Fruit fly (Drosophila melanogaster) whole organism, embryonic: Measurements from ENCODE around the gene ClpP.

Experiments
- Aef1 ChIP-seq: fragments of 200-800 bp; sonication (Bioruptor generic); IDR thresholded peaks from 3 replicates; pipeline ENCODE4 v1.3.6; 2022; ENCODE audit warnings: missing biosample characterization, missing genetic modification characterization
- B-H1 ChIP-seq: fragments of 200-800 bp; sonication (Bioruptor generic); IDR thresholded peaks from 3 replicates; pipeline ENCODE4 v1.3.6; 2022; ENCODE audit warnings: missing biosample characterization, missing genetic modification characterization
- CG11085 ChIP-seq: fragments of 200-800 bp; sonication (Bioruptor generic); IDR thresholded peaks from 2 replicates; pipeline ENCODE4 v1.3.6; 2022; ENCODE audit warnings: missing biosample characterization, missing genetic modification characterization
- CG12104 ChIP-seq: fragments of 200-800 bp; sonication (Bioruptor generic); optimal IDR thresholded peaks from 3 replicates; lab custom pipeline; 2016; ENCODE audit warnings: missing biosample characterization, missing genetic modification characterization
- CG12659 ChIP-seq: fragments of 200-800 bp; sonication (Bioruptor generic); optimal IDR thresholded peaks from 3 replicates; lab custom pipeline; 2017; ENCODE audit warnings: mild to moderate bottlenecking, missing biosample characterization, missing genetic modification reagents, missing genetic modification characterization
- CG13123 ChIP-seq: fragments of 200-800 bp; sonication (Bioruptor generic); optimal IDR thresholded peaks from 2 replicates; lab custom pipeline; 2016; ENCODE audit warnings: missing biosample characterization, missing genetic modification characterization
- CG14965 ChIP-seq: fragments of 200-800 bp; sonication (Bioruptor generic); optimal IDR thresholded peaks from 2 replicates; lab custom pipeline; 2016; ENCODE audit warnings: missing biosample characterization, missing genetic modification characterization, borderline replicate concordance
- CG15479 ChIP-seq: fragments of 200-800 bp; sonication (Bioruptor generic); optimal IDR thresholded peaks from 3 replicates; lab custom pipeline; 2019; ENCODE audit warnings: missing biosample characterization, mild to moderate bottlenecking, missing genetic modification characterization, moderate library complexity
- CG17612 ChIP-seq: fragments of 200-800 bp; sonication (Bioruptor generic); IDR thresholded peaks from 2 replicates; pipeline ENCODE4 v1.3.6; 2022; ENCODE audit warnings: missing biosample characterization, missing genetic modification characterization
- CG2712 ChIP-seq: fragments of 200-800 bp; optimal IDR thresholded peaks from 3 replicates; lab custom pipeline; 2019; ENCODE audit warnings: missing biosample characterization, mild to moderate bottlenecking, missing genetic modification characterization, moderate library complexity
- CG31388 ChIP-seq: fragments of 200-800 bp; sonication (Bioruptor generic); optimal IDR thresholded peaks from 2 replicates; lab custom pipeline; 2016; ENCODE audit warnings: missing biosample characterization, missing genetic modification characterization
- CG3726 ChIP-seq: fragments of 200-800 bp; sonication (Bioruptor generic); IDR thresholded peaks from 3 replicates; pipeline ENCODE4, ENCODE4 v1.3.6; 2022; ENCODE audit warnings: missing biosample characterization, missing genetic modification characterization
- CG42726 ChIP-seq: fragments of 200-800 bp; sonication (Bioruptor generic); IDR thresholded peaks from 2 replicates; pipeline ENCODE4 v1.3.6; 2022; ENCODE audit warnings: missing biosample characterization, missing genetic modification characterization; ENCODE audit not compliant: partially characterized antibody
- CG5180 ChIP-seq: fragments of 200-800 bp; sonication (Bioruptor generic); optimal IDR thresholded peaks from 3 replicates; lab custom pipeline; 2017; ENCODE audit warnings: missing biosample characterization, missing genetic modification characterization, mild to moderate bottlenecking, moderate library complexity, missing genetic modification reagents
- CG6791 ChIP-seq: fragments of 200-800 bp; sonication (Bioruptor generic); IDR thresholded peaks from 3 replicates; pipeline ENCODE4 v1.3.6; 2022; ENCODE audit warnings: missing biosample characterization, missing genetic modification characterization; ENCODE audit not compliant: partially characterized antibody
- CG7963 ChIP-seq: fragments of 200-800 bp; sonication (Bioruptor generic); IDR thresholded peaks from 3 replicates; pipeline ENCODE4 v1.3.6; 2022; ENCODE audit warnings: missing biosample characterization, missing genetic modification characterization; ENCODE audit not compliant: partially characterized antibody
- CG8089 ChIP-seq: fragments of 200-800 bp; sonication (Bioruptor generic); optimal IDR thresholded peaks from 3 replicates; lab custom pipeline; 2016; ENCODE audit warnings: missing biosample characterization, missing genetic modification characterization
- CG9609 ChIP-seq: fragments of 200-800 bp; sonication (Bioruptor generic); optimal IDR thresholded peaks from 3 replicates; lab custom pipeline; 2016; ENCODE audit warnings: missing biosample characterization, missing genetic modification characterization
- CG9727 ChIP-seq: fragments of 200-800 bp; sonication (Bioruptor generic); optimal IDR thresholded peaks from 3 replicates; lab custom pipeline; 2017; ENCODE audit warnings: missing biosample characterization, mild to moderate bottlenecking, missing genetic modification characterization
- CG9932 ChIP-seq: fragments of 200-800 bp; sonication (Bioruptor generic); IDR thresholded peaks from 2 replicates; pipeline ENCODE4 v1.3.6; 2022; ENCODE audit warnings: missing biosample characterization, missing genetic modification characterization
- CTCF ChIP-seq: fragments of 200-800 bp; sonication (Bioruptor generic); optimal IDR thresholded peaks from 2 replicates; lab custom pipeline; 2017; ENCODE audit warnings: missing biosample characterization, mild to moderate bottlenecking, missing genetic modification characterization, moderate library complexity
- Dfd ChIP-seq, 2 experiments: fragments of >200 bp; optimal IDR thresholded peaks; 2 replicates each; lab custom pipeline; 2017; ENCODE audit warnings: missing biosample characterization in 2 of 2, missing genetic modification characterization in 2 of 2
- Doc2 ChIP-seq: fragments of 200-800 bp; sonication (Bioruptor generic); IDR thresholded peaks from 2 replicates; pipeline ENCODE4 v1.3.6; 2022; ENCODE audit warnings: missing biosample characterization, missing genetic modification characterization
- E2f2 ChIP-seq: fragments of 200-800 bp; sonication (Bioruptor generic); IDR thresholded peaks from 2 replicates; pipeline ENCODE4 v1.3.6; 2022; ENCODE audit warnings: missing biosample characterization, missing genetic modification characterization
- Gug ChIP-seq: fragments of 200-800 bp; sonication (Bioruptor generic); IDR thresholded peaks from 4 replicates; pipeline ENCODE4 v1.3.6; 2022; ENCODE audit warnings: missing biosample characterization, missing genetic modification characterization
- HLH4C ChIP-seq: fragments of 200-800 bp; sonication (Bioruptor generic); IDR thresholded peaks from 3 replicates; pipeline ENCODE4 v1.3.6; 2022; ENCODE audit warnings: missing biosample characterization, missing genetic modification characterization; ENCODE audit not compliant: partially characterized antibody
- HmgZ ChIP-seq: fragments of 200-800 bp; sonication (Bioruptor generic); optimal IDR thresholded peaks from 2 replicates; lab custom pipeline; 2018; ENCODE audit warnings: missing biosample characterization, mild to moderate bottlenecking, missing genetic modification characterization
- Lhr ChIP-seq: fragments of 200-800 bp; sonication (Bioruptor generic); optimal IDR thresholded peaks from 3 replicates; lab custom pipeline; 2017; ENCODE audit warnings: mild to moderate bottlenecking, missing biosample characterization, missing genetic modification reagents, missing genetic modification characterization
- MESR4 ChIP-seq: fragments of 200-800 bp; sonication (Bioruptor generic); optimal IDR thresholded peaks from 2 replicates; lab custom pipeline; 2018; ENCODE audit warnings: missing biosample characterization, mild to moderate bottlenecking, missing genetic modification characterization, moderate library complexity
- Ptx1 ChIP-seq: fragments of 200-800 bp; sonication (Bioruptor generic); IDR thresholded peaks from 2 replicates; pipeline ENCODE4 v1.3.6; 2022; ENCODE audit warnings: missing biosample characterization, missing genetic modification characterization
- Sin3A ChIP-seq: fragments of >200 bp; optimal IDR thresholded peaks from 2 replicates; lab custom pipeline; 2018
- Usf ChIP-seq: fragments of 200-800 bp; sonication (Bioruptor generic); optimal IDR thresholded peaks from 2 replicates; lab custom pipeline; 2017; ENCODE audit warnings: missing genotype, missing biosample characterization, missing genetic modification characterization
- Vsx1 ChIP-seq: fragments of 200-800 bp; sonication (Bioruptor generic); optimal IDR thresholded peaks from 2 replicates; lab custom pipeline; 2017; ENCODE audit warnings: missing biosample characterization, mild to moderate bottlenecking, missing genetic modification characterization, missing genetic modification reagents
- ac ChIP-seq: fragments of 200-800 bp; sonication (Bioruptor generic); optimal IDR thresholded peaks from 3 replicates; lab custom pipeline; 2017; ENCODE audit warnings: missing biosample characterization, mild to moderate bottlenecking, missing genetic modification characterization
- amos ChIP-seq: fragments of 200-800 bp; sonication (Bioruptor generic); IDR thresholded peaks from 2 replicates; pipeline ENCODE4 v1.3.6; 2022; ENCODE audit warnings: missing biosample characterization, missing genetic modification characterization; ENCODE audit not compliant: partially characterized antibody
- btn ChIP-seq: fragments of 200-800 bp; sonication (Bioruptor generic); optimal IDR thresholded peaks from 2 replicates; lab custom pipeline; 2016; ENCODE audit warnings: missing biosample characterization, missing genetic modification characterization
- cato ChIP-seq: fragments of 200-800 bp; sonication (Bioruptor generic); optimal IDR thresholded peaks from 2 replicates; lab custom pipeline; 2016; ENCODE audit warnings: missing biosample characterization, missing genetic modification characterization, borderline replicate concordance
- dm ChIP-seq: fragments of 200-800 bp; sonication (Bioruptor generic); optimal IDR thresholded peaks from 3 replicates; lab custom pipeline; 2016; ENCODE audit warnings: missing biosample characterization, missing genetic modification characterization
- dmrt99B ChIP-seq: fragments of 200-800 bp; sonication (Bioruptor generic); optimal IDR thresholded peaks from 2 replicates; lab custom pipeline; 2018; ENCODE audit warnings: missing biosample characterization, mild to moderate bottlenecking, missing genetic modification characterization, moderate library complexity
- fru ChIP-seq: fragments of >200 bp; optimal IDR thresholded peaks from 2 replicates; lab custom pipeline; 2017
- gcm ChIP-seq: fragments of 200-800 bp; sonication (Bioruptor generic); optimal IDR thresholded peaks from 2 replicates; lab custom pipeline; 2019; ENCODE audit warnings: missing biosample characterization, mild to moderate bottlenecking, missing genetic modification characterization, moderate library complexity
- gt ChIP-seq: fragments of 200-800 bp; sonication (Bioruptor generic); IDR thresholded peaks from 2 replicates; pipeline ENCODE4 v1.3.6; 2022; ENCODE audit warnings: missing biosample characterization, missing genetic modification characterization
- nerfin-1 ChIP-seq: fragments of 200-800 bp; sonication (Bioruptor generic); optimal IDR thresholded peaks from 3 replicates; lab custom pipeline; 2019; ENCODE audit warnings: missing biosample characterization, mild to moderate bottlenecking, missing genetic modification characterization, moderate library complexity
- pfk ChIP-seq: fragments of 200-800 bp; sonication (Bioruptor generic); optimal IDR thresholded peaks from 2 replicates; lab custom pipeline; 2018; ENCODE audit warnings: missing biosample characterization, mild to moderate bottlenecking, missing genetic modification characterization, moderate library complexity
- prd ChIP-seq, 3 experiments: fragments of >200 bp in 2 of 3; fragments of 200-800 bp in 1 of 3; sonication (Bioruptor generic) in 1 of 3; optimal IDR thresholded peaks in 2 of 3; IDR thresholded peaks in 1 of 3; 2 replicates in 2 of 3; 3 replicates in 1 of 3; pipeline versions ENCODE4 v1.3.6 to Lab custom; 2017 to 2022; ENCODE audit warnings: missing biosample characterization in 1 of 3, missing genetic modification characterization in 1 of 3
- sc ChIP-seq, 3 experiments: fragments of >200 bp in 2 of 3; fragments of 200-800 bp in 1 of 3; sonication (Bioruptor generic) in 1 of 3; optimal IDR thresholded peaks; 2 replicates in 2 of 3; 3 replicates in 1 of 3; lab custom pipeline; 2017; ENCODE audit warnings: mild to moderate bottlenecking in 1 of 3, missing biosample characterization in 1 of 3, missing genetic modification characterization in 1 of 3, missing genetic modification reagents in 1 of 3
- sd ChIP-seq: fragments of 200-800 bp; sonication (Bioruptor generic); optimal IDR thresholded peaks from 3 replicates; lab custom pipeline; 2018; ENCODE audit warnings: missing biosample characterization, mild to moderate bottlenecking, missing genetic modification characterization, moderate library complexity
- slp2 ChIP-seq: fragments of 200-800 bp; sonication (Bioruptor generic); optimal IDR thresholded peaks from 2 replicates; lab custom pipeline; 2016; ENCODE audit warnings: missing biosample characterization, missing genetic modification characterization
- tgo ChIP-seq: fragments of 200-800 bp; sonication (Bioruptor generic); IDR thresholded peaks from 3 replicates; pipeline ENCODE4 v1.3.6; 2022; ENCODE audit warnings: missing biosample characterization, missing genetic modification characterization
- tna ChIP-seq: fragments of 200-800 bp; sonication (Bioruptor generic); IDR thresholded peaks from 2 replicates; pipeline ENCODE4 v1.3.6; 2022; ENCODE audit warnings: missing biosample characterization, missing genetic modification characterization; ENCODE audit not compliant: partially characterized antibody

ClpP gene

dm6 chr2L:10334854-10335277 is 21.7 kb upstream of the ClpP start (continued):
- peak; percentile 24 for TF ChIP-seq Lhr (GFP tag; lab: Kevin White, UChicago)
- TF ChIP-seq CG12104 (GFP tag; lab: Kevin White, UChicago) = no peak
- TF ChIP-seq CG17612 (GFP tag; lab: Robert Waterston, UW) = no peak
- TF ChIP-seq gcm (GFP tag; lab: Kevin White, UChicago) = peak; percentile 34
- peak; percentile 30; the same call in 1 of the 2 replicates for TF ChIP-seq E2f2 (GFP tag; lab: Robert Waterston, UW)
- TF ChIP-seq CG8089 (GFP tag; lab: Kevin White, UChicago) = peak; percentile 55
- peak; percentile 65 for TF ChIP-seq CG5180 (GFP tag; lab: Kevin White, UChicago)
- TF ChIP-seq MESR4 (GFP tag; lab: Kevin White, UChicago) = peak; percentile 70
- TF ChIP-seq Sin3A (lab: Kevin White, UChicago) = no peak
- TF ChIP-seq fru (lab: Kevin White, UChicago) = no peak
- TF ChIP-seq dmrt99B (tag; lab: Kevin White, UChicago) = peak; percentile 47
- TF ChIP-seq prd (optimal IDR thresholded peaks at IDR 0.05; lab: Kevin White, UChicago) = no peak
- TF ChIP-seq prd (GFP tag; IDR thresholded peaks at IDR 0.05; lab: Robert Waterston, UW) = no peak; the same call in 1 of the 3 replicates
- TF ChIP-seq sc (optimal IDR thresholded peaks at IDR 0.05; lab: Kevin White, UChicago) = no peak
- peak; percentile 11 for TF ChIP-seq sc (GFP tag; optimal IDR thresholded peaks at IDR 0.05; lab: Kevin White, UChicago)
- TF ChIP-seq CG9609 (GFP tag; lab: Kevin White, UChicago) = peak; percentile 26
- TF ChIP-seq CG9932 (GFP tag; lab: Robert Waterston, UW) = peak; percentile 78; the same call in 1 of the 2 replicates
- TF ChIP-seq Aef1 (GFP tag; lab: Robert Waterston, UW) = no peak
- peak; percentile 48; the same call in 1 of the 2 replicates for TF ChIP-seq tna (GFP tag; lab: Robert Waterston, UW)
- TF ChIP-seq B-H1 (GFP tag; lab: Robert Waterston, UW) = no peak
- peak; percentile 78 for TF ChIP-seq pfk (GFP tag; lab: Kevin White, UChicago)
- TF ChIP-seq dm (GFP tag; lab: Kevin White, UChicago) = peak; percentile 50
- TF ChIP-seq CG31388 (GFP tag; lab: Kevin White, UChicago) = no peak
- peak; percentile 56 for TF ChIP-seq CG2712 (tag; lab: Kevin White, UChicago)
- no peak; the same call in 2 of the 3 replicates for TF ChIP-seq tgo (GFP tag; lab: Robert Waterston, UW)
- no peak for TF ChIP-seq Dfd (GFP tag; optimal IDR thresholded peaks at IDR 0.05; lab: Kevin White, UChicago)
- peak; percentile 15 for TF ChIP-seq ac (GFP tag; lab: Kevin White, UChicago)
- no peak; the same call in 1 of the 2 replicates for TF ChIP-seq amos (GFP tag; lab: Robert Waterston, UW)
- peak; percentile 26 for TF ChIP-seq CTCF (GFP tag; lab: Kevin White, UChicago)
- no peak for TF ChIP-seq CG11085 (GFP tag; lab: Robert Waterston, UW)
- no peak for TF ChIP-seq HLH4C (GFP tag; lab: Robert Waterston, UW)
- no peak for TF ChIP-seq gt (GFP tag; lab: Robert Waterston, UW)
- peak; percentile 30 for TF ChIP-seq CG13123 (GFP tag; lab: Kevin White, UChicago)
- TF ChIP-seq CG15479 (GFP tag; lab: Kevin White, UChicago) = peak; percentile 73
- TF ChIP-seq cato (GFP tag; lab: Kevin White, UChicago) = no peak
- TF ChIP-seq Vsx1 (GFP tag; lab: Kevin White, UChicago) = peak; percentile 75
- peak; percentile 35; the same call in 1 of the 2 replicates for TF ChIP-seq Ptx1 (GFP tag; lab: Robert Waterston, UW)
- TF ChIP-seq slp2 (GFP tag; lab: Kevin White, UChicago) = peak; percentile 43
- peak; percentile 92 for TF ChIP-seq HmgZ
- TF ChIP-seq Gug (GFP tag; lab: Robert Waterston, UW) = no peak
- TF ChIP-seq CG12659 (GFP tag; lab: Kevin White, UChicago) = peak; percentile 77
- TF ChIP-seq CG6791 = no peak; the same call in 2 of the 3 replicates
- TF ChIP-seq CG9727 (GFP tag; lab: Kevin White, UChicago) = peak; percentile 57
- TF ChIP-seq Usf (GFP tag; lab: Kevin White, UChicago) = no peak
- TF ChIP-seq CG3726 (GFP tag; lab: Robert Waterston, UW) = no peak
- TF ChIP-seq CG42726 (GFP tag; lab: Robert Waterston, UW) = peak; percentile 28; the same call in 1 of the 2 replicates
- peak; percentile 93 for TF ChIP-seq sd (tag; lab: Kevin White, UChicago)
- no peak for TF ChIP-seq CG7963
- TF ChIP-seq btn = peak; percentile 5
- TF ChIP-seq nerfin-1 (tag; lab: Kevin White, UChicago) = peak; percentile 66
- TF ChIP-seq Doc2 (GFP tag; lab: Robert Waterston, UW) = no peak
- no peak for TF ChIP-seq CG14965
